Fruit fly (Drosophila melanogaster) whole organism, embryonic: ENCODE measurements around the gene CG18581.

Experiments
- CG10321 ChIP-seq: fragments of 200-800 bp; sonication (Bioruptor generic); IDR thresholded peaks from 2 replicates; pipeline ENCODE4 v1.3.6; 2022; ENCODE audit warnings: missing biosample characterization, missing genetic modification characterization
- CG10543 ChIP-seq: fragments of 200-800 bp; sonication (Bioruptor generic); optimal IDR thresholded peaks from 3 replicates; lab custom pipeline; 2017; ENCODE audit warnings: missing biosample characterization, mild to moderate bottlenecking, missing genetic modification characterization, moderate library complexity
- CG11247 ChIP-seq: fragments of 200-800 bp; sonication (Bioruptor generic); IDR thresholded peaks from 2 replicates; pipeline ENCODE4 v1.3.6; 2022; ENCODE audit warnings: missing biosample characterization, missing genetic modification characterization
- CG11456 ChIP-seq: fragments of 200-800 bp; sonication (Bioruptor generic); IDR thresholded peaks from 3 replicates; pipeline ENCODE4 v1.3.6; 2022; ENCODE audit warnings: missing biosample characterization, missing genetic modification characterization
- CG11560 ChIP-seq: fragments of 200-800 bp; sonication (Bioruptor generic); IDR thresholded peaks from 3 replicates; pipeline ENCODE4 v1.3.6; 2022; ENCODE audit warnings: missing biosample characterization, missing genetic modification characterization
- CG13775 ChIP-seq: fragments of 200-800 bp; sonication (Bioruptor generic); optimal IDR thresholded peaks from 3 replicates; lab custom pipeline; 2017; ENCODE audit warnings: missing biosample characterization, mild to moderate bottlenecking, missing genetic modification characterization
- CG14050 ChIP-seq: fragments of 200-800 bp; sonication (Bioruptor generic); IDR thresholded peaks from 3 replicates; pipeline ENCODE4 v1.3.6; 2022; ENCODE audit warnings: missing biosample characterization, missing genetic modification characterization
- CG14860 ChIP-seq: fragments of 200-800 bp; sonication (Bioruptor generic); IDR thresholded peaks from 3 replicates; pipeline ENCODE4 v1.3.6; 2022; ENCODE audit warnings: missing biosample characterization, missing genetic modification characterization; ENCODE audit not compliant: partially characterized antibody
- CG1529 ChIP-seq: fragments of 200-800 bp; sonication (Bioruptor generic); optimal IDR thresholded peaks from 3 replicates; lab custom pipeline; 2018; ENCODE audit warnings: missing biosample characterization, missing genetic modification characterization
- CG1602 ChIP-seq: fragments of 200-800 bp; sonication (Bioruptor generic); optimal IDR thresholded peaks from 3 replicates; lab custom pipeline; 2016; ENCODE audit warnings: missing biosample characterization, missing genetic modification characterization
- CG17359 ChIP-seq: fragments of 200-800 bp; sonication (Bioruptor generic); optimal IDR thresholded peaks from 3 replicates; lab custom pipeline; 2018; ENCODE audit warnings: missing biosample characterization, mild to moderate bottlenecking, missing genetic modification characterization, moderate library complexity
- CG34376 ChIP-seq: fragments of 200-800 bp; sonication (Bioruptor generic); optimal IDR thresholded peaks from 2 replicates; lab custom pipeline; 2018; ENCODE audit warnings: missing biosample characterization, mild to moderate bottlenecking, missing genetic modification characterization
- CG4328 ChIP-seq: fragments of 200-800 bp; sonication (Bioruptor generic); optimal IDR thresholded peaks from 3 replicates; lab custom pipeline; 2017; ENCODE audit warnings: missing biosample characterization, missing genetic modification reagents, missing genetic modification characterization
- CG4820 ChIP-seq: fragments of 200-800 bp; sonication (Bioruptor generic); optimal IDR thresholded peaks from 3 replicates; lab custom pipeline; 2016; ENCODE audit warnings: missing biosample characterization, missing genetic modification characterization
- CG8478 ChIP-seq: fragments of >200 bp; optimal IDR thresholded peaks from 2 replicates; lab custom pipeline; 2018
- CG9437 ChIP-seq: fragments of 200-800 bp; sonication (Bioruptor generic); optimal IDR thresholded peaks from 2 replicates; lab custom pipeline; 2018; ENCODE audit warnings: missing biosample characterization, mild to moderate bottlenecking, missing genetic modification characterization
- CG9727 ChIP-seq: fragments of 200-800 bp; sonication (Bioruptor generic); optimal IDR thresholded peaks from 3 replicates; lab custom pipeline; 2017; ENCODE audit warnings: missing biosample characterization, mild to moderate bottlenecking, missing genetic modification characterization
- CTCF ChIP-seq: fragments of 200-800 bp; sonication (Bioruptor generic); optimal IDR thresholded peaks from 2 replicates; lab custom pipeline; 2017; ENCODE audit warnings: missing biosample characterization, mild to moderate bottlenecking, missing genetic modification characterization, moderate library complexity
- D ChIP-seq, 2 experiments: fragments of 200-800 bp in 1 of 2; fragments of >200 bp in 1 of 2; sonication (Bioruptor generic) in 1 of 2; optimal IDR thresholded peaks; 2 replicates in 1 of 2; 3 replicates in 1 of 2; lab custom pipeline; 2017; ENCODE audit warnings: mild to moderate bottlenecking in 1 of 2, missing biosample characterization in 1 of 2, missing genetic modification characterization in 1 of 2, missing genetic modification reagents in 1 of 2
- Doc3 ChIP-seq: fragments of 200-800 bp; sonication (Bioruptor generic); IDR thresholded peaks from 3 replicates; pipeline ENCODE4 v1.3.6; 2022; ENCODE audit warnings: missing biosample characterization, missing genetic modification characterization; ENCODE audit not compliant: partially characterized antibody
- Dp ChIP-seq: fragments of 200-800 bp; sonication (Bioruptor generic); optimal IDR thresholded peaks from 2 replicates; lab custom pipeline; 2018; ENCODE audit warnings: missing biosample characterization, mild to moderate bottlenecking, missing genetic modification characterization, moderate library complexity
- Eip74EF ChIP-seq, 2 experiments: fragments of 200-800 bp in 1 of 2; fragments of >200 bp in 1 of 2; sonication (Bioruptor generic) in 1 of 2; optimal IDR thresholded peaks; 2 replicates each; lab custom pipeline; 2017 to 2019; ENCODE audit warnings: missing biosample characterization in 2 of 2, missing genetic modification characterization in 2 of 2, mild to moderate bottlenecking in 1 of 2, moderate library complexity in 1 of 2
- HmgZ ChIP-seq: fragments of 200-800 bp; sonication (Bioruptor generic); optimal IDR thresholded peaks from 2 replicates; lab custom pipeline; 2018; ENCODE audit warnings: missing biosample characterization, mild to moderate bottlenecking, missing genetic modification characterization
- MTF-1 ChIP-seq: fragments of 200-800 bp; sonication (Bioruptor generic); optimal IDR thresholded peaks from 2 replicates; lab custom pipeline; 2018; ENCODE audit warnings: missing biosample characterization, mild to moderate bottlenecking, missing genetic modification characterization, borderline replicate concordance
- Max ChIP-seq: fragments of 200-800 bp; sonication (Bioruptor generic); optimal IDR thresholded peaks from 2 replicates; lab custom pipeline; 2016; ENCODE audit warnings: missing biosample characterization, mild to moderate bottlenecking, missing genetic modification characterization
- Nf-YC ChIP-seq: fragments of 200-800 bp; optimal IDR thresholded peaks from 3 replicates; lab custom pipeline; 2019; ENCODE audit warnings: missing biosample characterization, mild to moderate bottlenecking, missing genetic modification characterization, moderate library complexity
- Poxn ChIP-seq: fragments of 200-800 bp; sonication (Bioruptor generic); IDR thresholded peaks from 2 replicates; pipeline ENCODE4 v1.3.6; 2022; ENCODE audit warnings: missing biosample characterization, missing genetic modification characterization
- Sox100B ChIP-seq: fragments of 200-800 bp; sonication (Bioruptor generic); optimal IDR thresholded peaks from 3 replicates; lab custom pipeline; 2018; ENCODE audit warnings: missing biosample characterization, mild to moderate bottlenecking, missing genetic modification characterization
- Spps ChIP-seq: fragments of 200-800 bp; sonication (Bioruptor generic); optimal IDR thresholded peaks from 2 replicates; lab custom pipeline; 2018; ENCODE audit warnings: missing biosample characterization, mild to moderate bottlenecking, missing genetic modification characterization
- Taf1 ChIP-seq: fragments of 200-800 bp; sonication (Bioruptor generic); IDR thresholded peaks from 2 replicates; pipeline ENCODE4 v1.3.6; 2022; ENCODE audit warnings: missing biosample characterization, missing genetic modification characterization
- Xrp1 ChIP-seq: fragments of 200-800 bp; sonication (Bioruptor generic); IDR thresholded peaks from 2 replicates; pipeline ENCODE4 v1.3.6; 2022; ENCODE audit warnings: missing biosample characterization, missing genetic modification characterization
- ab ChIP-seq: fragments of 200-800 bp; sonication (Bioruptor generic); optimal IDR thresholded peaks from 2 replicates; lab custom pipeline; 2016; ENCODE audit warnings: missing biosample characterization, missing genetic modification characterization
- ara ChIP-seq: fragments of 200-800 bp; sonication (Bioruptor generic); IDR thresholded peaks from 2 replicates; pipeline ENCODE4 v1.3.6; 2022; ENCODE audit warnings: missing biosample characterization, missing genetic modification characterization
- bigmax ChIP-seq: fragments of 200-800 bp; sonication (Bioruptor generic); optimal IDR thresholded peaks from 2 replicates; lab custom pipeline; 2018; ENCODE audit warnings: missing biosample characterization, mild to moderate bottlenecking, missing genetic modification characterization
- cad ChIP-seq: fragments of >200 bp; optimal IDR thresholded peaks from 2 replicates; lab custom pipeline; 2017; ENCODE audit warnings: missing biosample characterization, missing genetic modification characterization
- caup ChIP-seq: fragments of 200-800 bp; sonication (Bioruptor generic); optimal IDR thresholded peaks from 3 replicates; lab custom pipeline; 2017; ENCODE audit warnings: missing biosample characterization, mild to moderate bottlenecking, missing genetic modification characterization, moderate library complexity; ENCODE audit not compliant: severe bottlenecking
- da ChIP-seq: fragments of 200-800 bp; sonication (Bioruptor generic); optimal IDR thresholded peaks from 2 replicates; lab custom pipeline; 2016; ENCODE audit warnings: missing biosample characterization, missing genetic modification characterization
- en ChIP-seq: fragments of 200-800 bp; sonication (Bioruptor generic); optimal IDR thresholded peaks from 2 replicates; lab custom pipeline; 2016; ENCODE audit warnings: missing biosample characterization, missing genetic modification characterization
- ewg ChIP-seq: fragments of 200-800 bp; sonication (Bioruptor generic); optimal IDR thresholded peaks from 3 replicates; lab custom pipeline; 2017; ENCODE audit warnings: mild to moderate bottlenecking, missing biosample characterization, missing genetic modification reagents, missing genetic modification characterization
- gcm ChIP-seq: fragments of 200-800 bp; sonication (Bioruptor generic); optimal IDR thresholded peaks from 2 replicates; lab custom pipeline; 2019; ENCODE audit warnings: missing biosample characterization, mild to moderate bottlenecking, missing genetic modification characterization, moderate library complexity
- klu ChIP-seq: fragments of 200-800 bp; sonication (Bioruptor generic); IDR thresholded peaks from 2 replicates; pipeline ENCODE4 v1.3.6; 2022; ENCODE audit warnings: missing biosample characterization, missing genetic modification characterization
- lola ChIP-seq, 3 experiments: fragments of >200 bp in 2 of 3; fragments of 200-800 bp in 1 of 3; sonication (Bioruptor generic) in 1 of 3; optimal IDR thresholded peaks; 2 replicates each; lab custom pipeline; 2017 to 2019; ENCODE audit warnings: missing biosample characterization in 3 of 3, missing genetic modification characterization in 3 of 3, mild to moderate bottlenecking in 1 of 3, moderate library complexity in 1 of 3
- odd ChIP-seq: fragments of 200-800 bp; sonication (Bioruptor generic); optimal IDR thresholded peaks from 2 replicates; lab custom pipeline; 2017; ENCODE audit warnings: missing biosample characterization, mild to moderate bottlenecking, missing genetic modification characterization
- pho ChIP-seq: fragments of 200-800 bp; sonication (Bioruptor generic); optimal IDR thresholded peaks from 2 replicates; lab custom pipeline; 2016; ENCODE audit warnings: missing biosample characterization, missing genetic modification characterization
- pita ChIP-seq: fragments of 200-800 bp; sonication (Bioruptor generic); optimal IDR thresholded peaks from 2 replicates; lab custom pipeline; 2017; ENCODE audit warnings: missing biosample characterization, mild to moderate bottlenecking, missing genetic modification characterization
- pros ChIP-seq: fragments of 200-800 bp; sonication (Bioruptor generic); optimal IDR thresholded peaks from 3 replicates; lab custom pipeline; 2019; ENCODE audit warnings: missing biosample characterization, mild to moderate bottlenecking, missing genetic modification characterization, moderate library complexity
- tll ChIP-seq, 2 experiments: fragments of 200-800 bp in 1 of 2; fragments of >200 bp in 1 of 2; sonication (Bioruptor generic) in 1 of 2; optimal IDR thresholded peaks; 2 replicates each; lab custom pipeline; 2017 to 2019; ENCODE audit warnings: missing biosample characterization in 2 of 2, missing genetic modification characterization in 2 of 2, mild to moderate bottlenecking in 1 of 2, moderate library complexity in 1 of 2
- trh ChIP-seq: fragments of 200-800 bp; sonication (Bioruptor generic); optimal IDR thresholded peaks from 2 replicates; lab custom pipeline; 2016; ENCODE audit warnings: missing biosample characterization, missing genetic modification characterization

CG18581 gene

dm6 chr3L:15098659-15099512 is 48.9 kb upstream of the CG18581 start (continued):
- TF ChIP-seq CG9437 (GFP tag; lab: Kevin White, UChicago) = peak; percentile 78
- peak; percentile 94 for TF ChIP-seq gcm (GFP tag; lab: Kevin White, UChicago)
- TF ChIP-seq Spps (tag; lab: Kevin White, UChicago) = peak; percentile 93
- peak; percentile 69 for TF ChIP-seq ara (GFP tag; lab: Robert Waterston, UW)
- peak; percentile 91 for TF ChIP-seq CG17359
- TF ChIP-seq Poxn (GFP tag; lab: Robert Waterston, UW) = no peak
- peak; percentile 75 for TF ChIP-seq CG11247
- no peak for TF ChIP-seq bigmax (GFP tag; lab: Kevin White, UChicago)
- TF ChIP-seq Nf-YC (tag; lab: Kevin White, UChicago) = peak; percentile 80
- TF ChIP-seq CG34376 (GFP tag; lab: Kevin White, UChicago) = peak; percentile 69
- no peak for TF ChIP-seq da (GFP tag; lab: Kevin White, UChicago)
- peak; percentile 32 for TF ChIP-seq CTCF (GFP tag; lab: Kevin White, UChicago)
- peak; percentile 65 for TF ChIP-seq CG11456 (GFP tag; lab: Robert Waterston, UW)
- peak; percentile 80 for TF ChIP-seq Max
- peak; percentile 88 for TF ChIP-seq CG9727
- TF ChIP-seq Dp (GFP tag; lab: Kevin White, UChicago) = no peak
- no peak for TF ChIP-seq Taf1 (GFP tag; lab: Robert Waterston, UW)
- no peak for TF ChIP-seq ab
- TF ChIP-seq en = no peak
- no peak; the same call in 1 of the 2 replicates for TF ChIP-seq klu (GFP tag; lab: Robert Waterston, UW)
- TF ChIP-seq CG4328 (GFP tag; lab: Kevin White, UChicago) = peak; percentile 82
- TF ChIP-seq CG11560 (tag; lab: Robert Waterston, UW) = no peak
- peak; percentile 81 for TF ChIP-seq odd
- peak; percentile 68; the same call in 1 of the 2 replicates for TF ChIP-seq CG10321 (GFP tag; lab: Robert Waterston, UW)
- peak in 1 of 2 experiments; percentile 32 for TF ChIP-seq tll (GFP tag; optimal IDR thresholded peaks at IDR 0.05; lab: Kevin White, UChicago)
- peak; percentile 75 for TF ChIP-seq CG13775
- peak; percentile 82 for TF ChIP-seq CG10543 (GFP tag; lab: Kevin White, UChicago)
- peak; percentile 95 for TF ChIP-seq Sox100B (GFP tag; lab: Kevin White, UChicago)
- peak in 1 of 3 experiments; percentile 87 for TF ChIP-seq lola (GFP tag; optimal IDR thresholded peaks at IDR 0.05; lab: Kevin White, UChicago)
- TF ChIP-seq CG14860 (GFP tag; lab: Robert Waterston, UW) = no peak
- TF ChIP-seq Eip74EF (GFP tag; optimal IDR thresholded peaks at IDR 0.05; lab: Kevin White, UChicago) = peak in 1 of 2 experiments; percentile 90
- TF ChIP-seq trh (GFP tag; lab: Kevin White, UChicago) = peak; percentile 12
- peak; percentile 62 for TF ChIP-seq pros (GFP tag; lab: Kevin White, UChicago)
- peak; percentile 64 for TF ChIP-seq CG1529 (GFP tag; lab: Kevin White, UChicago)
- TF ChIP-seq Xrp1 (GFP tag; lab: Robert Waterston, UW) = peak; percentile 94
- TF ChIP-seq CG8478 = no peak
- no peak for TF ChIP-seq D (optimal IDR thresholded peaks at IDR 0.05; lab: Kevin White, UChicago)
- peak; percentile 93 for TF ChIP-seq D (GFP tag; optimal IDR thresholded peaks at IDR 0.05; lab: Kevin White, UChicago)
- peak; percentile 87 for TF ChIP-seq CG4820 (GFP tag; lab: Kevin White, UChicago)
- TF ChIP-seq Doc3 (GFP tag; lab: Robert Waterston, UW) = no peak
- no peak for TF ChIP-seq pho
- TF ChIP-seq ewg = peak; percentile 55
- TF ChIP-seq cad (GFP tag; lab: Kevin White, UChicago) = no peak
- TF ChIP-seq MTF-1 (GFP tag; lab: Kevin White, UChicago) = peak; percentile 86
- TF ChIP-seq caup (GFP tag; lab: Kevin White, UChicago) = peak; percentile 84
- TF ChIP-seq CG1602 = peak; percentile 53
- TF ChIP-seq pita (GFP tag; lab: Kevin White, UChicago) = no peak
- peak; percentile 61; the same call in 2 of the 3 replicates for TF ChIP-seq CG14050 (GFP tag; lab: Robert Waterston, UW)
- peak; percentile 22 for TF ChIP-seq HmgZ (tag; lab: Kevin White, UChicago)
